Worm (Caenorhabditis elegans) whole organism, mixed stage, embryonic: ENCODE data around the gene F42A10.9.

Experiments
- ceh-83 ChIP-seq: fragments of 200-800 bp; sonication (Bioruptor generic); optimal IDR thresholded peaks from 2 replicates; lab custom pipeline; 2018; ENCODE audit warnings: mild to moderate bottlenecking, missing genetic modification characterization, missing compliant biosample characterization
- elt-3 ChIP-seq: fragments of 150-350 bp; optimal IDR thresholded peaks from 2 replicates; lab custom pipeline; 2014; ENCODE audit warnings: missing biosample characterization, missing genetic modification characterization
- lin-13 ChIP-seq: fragments of 150-350 bp; optimal IDR thresholded peaks from 2 replicates; lab custom pipeline; 2014; ENCODE audit warnings: missing biosample characterization, missing genetic modification characterization
- ztf-11 ChIP-seq: fragments of 150-350 bp; optimal IDR thresholded peaks from 2 replicates; lab custom pipeline; 2014; ENCODE audit warnings: missing biosample characterization, missing genetic modification characterization

DNA sequence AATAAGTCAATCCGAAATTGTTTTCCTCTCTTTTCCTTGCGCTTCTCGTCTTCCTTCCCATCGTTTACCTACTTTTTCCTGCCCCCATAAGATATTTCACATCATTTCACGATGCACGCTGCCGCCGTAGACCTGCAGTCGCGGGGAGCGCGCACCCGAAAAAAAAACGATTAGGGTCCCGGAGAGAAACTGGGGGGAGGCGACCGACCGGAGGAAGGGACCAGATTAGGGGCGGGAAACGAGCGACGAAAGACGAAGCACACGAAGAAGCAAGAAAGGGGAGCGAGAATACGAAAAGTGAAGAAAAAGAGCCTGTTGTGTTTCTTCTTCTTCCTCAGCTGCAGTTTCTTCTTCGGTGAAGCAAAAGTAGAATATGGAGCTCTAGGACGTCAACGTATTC lies 29.2 kb upstream of the F42A10.9 start:
- TF ChIP-seq lin-13 (tag; lab: Kevin White, UChicago): no peak
- TF ChIP-seq ztf-11 (tag; lab: Kevin White, UChicago): no peak
- TF ChIP-seq ceh-83 (GFP tag; lab: Kevin White, UChicago): no peak
- TF ChIP-seq elt-3 (tag; lab: Kevin White, UChicago): no peak
